Fruit fly (Drosophila melanogaster) whole organism, embryonic: Measurements from ENCODE around the gene mRpL39.
A peak's percentile ranks its signal among the peaks of the same experiment; 100 is the strongest.

Experiments used
- Aef1 ChIP-seq: fragments of 200-800 bp; sonication (Bioruptor generic); IDR thresholded peaks from 3 replicates; pipeline ENCODE4 v1.3.6; 2022; ENCODE audit warnings: missing biosample characterization, missing genetic modification characterization
- Atf3 ChIP-seq: fragments of 200-800 bp; sonication (Bioruptor generic); optimal IDR thresholded peaks from 3 replicates; lab custom pipeline; 2016; ENCODE audit warnings: missing biosample characterization, missing genetic modification characterization
- CG10366 ChIP-seq: fragments of 200-800 bp; sonication (Bioruptor generic); IDR thresholded peaks from 2 replicates; pipeline ENCODE4 v1.3.6; 2022; ENCODE audit warnings: missing biosample characterization, missing genetic modification characterization
- CG10565 ChIP-seq: fragments of 200-800 bp; sonication (Bioruptor generic); optimal IDR thresholded peaks from 3 replicates; lab custom pipeline; 2016; ENCODE audit warnings: missing biosample characterization, mild to moderate bottlenecking, missing genetic modification characterization
- CG15011 ChIP-seq: fragments of 200-800 bp; sonication (Bioruptor generic); optimal IDR thresholded peaks from 3 replicates; lab custom pipeline; 2018; ENCODE audit warnings: missing biosample characterization, mild to moderate bottlenecking, missing genetic modification characterization
- CG15514 ChIP-seq: fragments of 200-800 bp; sonication (Bioruptor generic); optimal IDR thresholded peaks from 3 replicates; lab custom pipeline; 2017; ENCODE audit warnings: missing biosample characterization, missing genetic modification characterization, mild to moderate bottlenecking, moderate library complexity, missing genetic modification reagents
- CG1647 ChIP-seq: fragments of 200-800 bp; sonication (Bioruptor generic); optimal IDR thresholded peaks from 3 replicates; lab custom pipeline; 2016; ENCODE audit warnings: missing biosample characterization, missing genetic modification characterization
- CG17186 ChIP-seq: fragments of 200-800 bp; sonication (Bioruptor generic); optimal IDR thresholded peaks from 3 replicates; lab custom pipeline; 2017; ENCODE audit warnings: missing biosample characterization, missing genetic modification reagents, missing genetic modification characterization
- CG18476 ChIP-seq: fragments of 200-800 bp; sonication (Bioruptor generic); optimal IDR thresholded peaks from 2 replicates; lab custom pipeline; 2016; ENCODE audit warnings: missing biosample characterization, mild to moderate bottlenecking, missing genetic modification characterization
- CG2116 ChIP-seq: fragments of 200-800 bp; sonication (Bioruptor generic); optimal IDR thresholded peaks from 3 replicates; lab custom pipeline; 2018; ENCODE audit warnings: missing biosample characterization, mild to moderate bottlenecking, missing genetic modification characterization
- CG2889 ChIP-seq: fragments of 200-800 bp; sonication (Bioruptor generic); IDR thresholded peaks from 3 replicates; pipeline ENCODE4 v1.3.6; 2022; ENCODE audit warnings: missing biosample characterization, missing genetic modification characterization
- CG30403 ChIP-seq: fragments of 200-800 bp; sonication (Bioruptor generic); optimal IDR thresholded peaks from 3 replicates; lab custom pipeline; 2016; ENCODE audit warnings: missing biosample characterization, missing genetic modification characterization
- CG3065 ChIP-seq: fragments of 200-800 bp; sonication (Bioruptor generic); optimal IDR thresholded peaks from 2 replicates; lab custom pipeline; 2016; ENCODE audit warnings: missing biosample characterization, missing genetic modification characterization
- CG31224 ChIP-seq: fragments of 200-800 bp; sonication (Bioruptor generic); IDR thresholded peaks from 2 replicates; pipeline ENCODE4 v1.3.6; 2022; ENCODE audit warnings: missing biosample characterization, missing genetic modification characterization
- CG32767 ChIP-seq: fragments of 200-800 bp; sonication (Bioruptor generic); IDR thresholded peaks from 2 replicates; pipeline ENCODE4 v1.3.6; 2022; ENCODE audit warnings: missing biosample characterization, missing genetic modification characterization
- CG33557 ChIP-seq: fragments of 200-800 bp; sonication (Bioruptor generic); optimal IDR thresholded peaks from 2 replicates; lab custom pipeline; 2019; ENCODE audit warnings: missing biosample characterization, mild to moderate bottlenecking, missing genetic modification characterization, moderate library complexity
- CG42726 ChIP-seq: fragments of 200-800 bp; sonication (Bioruptor generic); IDR thresholded peaks from 2 replicates; pipeline ENCODE4 v1.3.6; 2022; ENCODE audit warnings: missing biosample characterization, missing genetic modification characterization; ENCODE audit not compliant: partially characterized antibody
- CG7271 ChIP-seq: fragments of 200-800 bp; sonication (Bioruptor generic); optimal IDR thresholded peaks from 2 replicates; lab custom pipeline; 2018; ENCODE audit warnings: missing biosample characterization, mild to moderate bottlenecking, missing genetic modification characterization, moderate library complexity
- CG7745 ChIP-seq: fragments of 200-800 bp; sonication (Bioruptor generic); optimal IDR thresholded peaks from 2 replicates; lab custom pipeline; 2018; ENCODE audit warnings: missing biosample characterization, mild to moderate bottlenecking, missing genetic modification characterization, moderate library complexity
- CG8765 ChIP-seq: fragments of 200-800 bp; sonication (Bioruptor generic); IDR thresholded peaks from 2 replicates; pipeline ENCODE4 v1.3.6; 2022; ENCODE audit warnings: missing biosample characterization, missing genetic modification characterization
- CkIIα-i1 ChIP-seq: fragments of 200-800 bp; sonication (Bioruptor generic); IDR thresholded peaks from 2 replicates; pipeline ENCODE4 v1.3.6; 2022; ENCODE audit warnings: missing biosample characterization, missing genetic modification characterization
- Dip3 ChIP-seq: fragments of 200-800 bp; sonication (Bioruptor generic); optimal IDR thresholded peaks from 3 replicates; lab custom pipeline; 2016; ENCODE audit warnings: missing biosample characterization, missing genetic modification characterization
- Dp ChIP-seq: fragments of 200-800 bp; sonication (Bioruptor generic); optimal IDR thresholded peaks from 2 replicates; lab custom pipeline; 2018; ENCODE audit warnings: missing biosample characterization, mild to moderate bottlenecking, missing genetic modification characterization, moderate library complexity
- ERR ChIP-seq: fragments of 200-800 bp; sonication (Bioruptor generic); optimal IDR thresholded peaks from 2 replicates; lab custom pipeline; 2016; ENCODE audit warnings: missing biosample characterization, missing genetic modification characterization
- Eip74EF ChIP-seq, 2 experiments: fragments of 200-800 bp in 1 of 2; fragments of >200 bp in 1 of 2; sonication (Bioruptor generic) in 1 of 2; optimal IDR thresholded peaks; 2 replicates each; lab custom pipeline; 2017 to 2019; ENCODE audit warnings: missing biosample characterization in 2 of 2, missing genetic modification characterization in 2 of 2, mild to moderate bottlenecking in 1 of 2, moderate library complexity in 1 of 2
- Gsc ChIP-seq: fragments of 200-800 bp; sonication (Bioruptor generic); IDR thresholded peaks from 2 replicates; pipeline ENCODE4 v1.3.6; 2022; ENCODE audit warnings: missing biosample characterization, missing genetic modification characterization
- H2.0 ChIP-seq: fragments of 200-800 bp; sonication (Bioruptor generic); IDR thresholded peaks from 2 replicates; pipeline ENCODE4 v1.3.6; 2022; ENCODE audit warnings: missing biosample characterization, missing genetic modification characterization
- Hand ChIP-seq: fragments of 200-800 bp; sonication (Bioruptor generic); optimal IDR thresholded peaks from 2 replicates; lab custom pipeline; 2017; ENCODE audit warnings: mild to moderate bottlenecking, missing biosample characterization, missing genetic modification reagents, missing genetic modification characterization
- NC2α ChIP-seq: fragments of 200-800 bp; sonication (Bioruptor generic); optimal IDR thresholded peaks from 2 replicates; lab custom pipeline; 2016; ENCODE audit warnings: missing biosample characterization, missing genetic modification characterization
- NFAT ChIP-seq: fragments of 200-800 bp; sonication (Bioruptor generic); IDR thresholded peaks from 2 replicates; pipeline ENCODE4 v1.3.6; 2022; ENCODE audit warnings: missing biosample characterization, missing genetic modification characterization
- Nf-YA ChIP-seq: fragments of 200-800 bp; sonication (Bioruptor generic); IDR thresholded peaks from 2 replicates; pipeline ENCODE4 v1.3.6; 2022; ENCODE audit warnings: missing biosample characterization, missing genetic modification characterization
- br ChIP-seq: fragments of >200 bp; optimal IDR thresholded peaks from 2 replicates; lab custom pipeline; 2017
- btn ChIP-seq: fragments of 200-800 bp; sonication (Bioruptor generic); optimal IDR thresholded peaks from 2 replicates; lab custom pipeline; 2016; ENCODE audit warnings: missing biosample characterization, missing genetic modification characterization
- crp ChIP-seq, 2 experiments: fragments of 200-800 bp; sonication (Bioruptor generic); optimal IDR thresholded peaks; 2 replicates in 1 of 2; 3 replicates in 1 of 2; lab custom pipeline; 2017; ENCODE audit warnings: missing biosample characterization in 2 of 2, missing genetic modification characterization in 2 of 2, mild to moderate bottlenecking in 1 of 2, moderate library complexity in 1 of 2
- dysf ChIP-seq: fragments of 200-800 bp; sonication (Bioruptor generic); IDR thresholded peaks from 3 replicates; pipeline ENCODE4 v1.3.6; 2022; ENCODE audit warnings: missing biosample characterization, missing genetic modification characterization
- fd102C ChIP-seq: fragments of 200-800 bp; sonication (Bioruptor generic); optimal IDR thresholded peaks from 2 replicates; lab custom pipeline; 2018; ENCODE audit warnings: missing biosample characterization, mild to moderate bottlenecking, missing genetic modification characterization, moderate library complexity
- fd3F ChIP-seq: fragments of 200-800 bp; sonication (Bioruptor generic); optimal IDR thresholded peaks from 2 replicates; lab custom pipeline; 2018; ENCODE audit warnings: missing biosample characterization, mild to moderate bottlenecking, missing genetic modification characterization, moderate library complexity
- gsb ChIP-seq: fragments of 200-800 bp; sonication (Bioruptor generic); IDR thresholded peaks from 2 replicates; pipeline ENCODE4 v1.3.6; 2022; ENCODE audit warnings: missing biosample characterization, missing genetic modification characterization
- lov ChIP-seq, 2 experiments: fragments of 200-800 bp in 1 of 2; fragments of >200 bp in 1 of 2; sonication (Bioruptor generic) in 1 of 2; IDR thresholded peaks in 1 of 2; optimal IDR thresholded peaks in 1 of 2; 2 replicates in 1 of 2; 3 replicates in 1 of 2; pipeline versions ENCODE4 v1.3.6 to Lab custom; 2017 to 2022; ENCODE audit warnings: missing biosample characterization in 1 of 2, missing genetic modification characterization in 1 of 2
- otp ChIP-seq: fragments of 200-800 bp; sonication (Bioruptor generic); IDR thresholded peaks from 3 replicates; pipeline ENCODE4, ENCODE4 v1.3.6; 2022; ENCODE audit warnings: missing biosample characterization, missing genetic modification characterization
- phol ChIP-seq: fragments of 200-800 bp; sonication (Bioruptor generic); optimal IDR thresholded peaks from 3 replicates; lab custom pipeline; 2018; ENCODE audit warnings: missing biosample characterization, mild to moderate bottlenecking, missing genetic modification characterization, moderate library complexity
- psq ChIP-seq: fragments of 200-800 bp; sonication (Bioruptor generic); optimal IDR thresholded peaks from 2 replicates; lab custom pipeline; 2017; ENCODE audit warnings: missing biosample characterization, missing genetic modification characterization
- pzg ChIP-seq: fragments of 200-800 bp; sonication (Bioruptor generic); optimal IDR thresholded peaks from 3 replicates; lab custom pipeline; 2018; ENCODE audit warnings: missing biosample characterization, mild to moderate bottlenecking, missing genetic modification characterization, moderate library complexity
- sc ChIP-seq, 3 experiments: fragments of >200 bp in 2 of 3; fragments of 200-800 bp in 1 of 3; sonication (Bioruptor generic) in 1 of 3; optimal IDR thresholded peaks; 2 replicates in 2 of 3; 3 replicates in 1 of 3; lab custom pipeline; 2017; ENCODE audit warnings: mild to moderate bottlenecking in 1 of 3, missing biosample characterization in 1 of 3, missing genetic modification characterization in 1 of 3, missing genetic modification reagents in 1 of 3
- slou ChIP-seq: fragments of 200-800 bp; sonication (Bioruptor generic); optimal IDR thresholded peaks from 3 replicates; lab custom pipeline; 2016; ENCODE audit warnings: missing biosample characterization, missing genetic modification characterization
- ssp ChIP-seq: fragments of 200-800 bp; sonication (Bioruptor generic); IDR thresholded peaks from 2 replicates; pipeline ENCODE4 v1.3.6; 2022; ENCODE audit warnings: missing biosample characterization, missing genetic modification characterization
- toy ChIP-seq: fragments of 200-800 bp; sonication (Bioruptor generic); IDR thresholded peaks from 2 replicates; pipeline ENCODE4 v1.3.6; 2022; ENCODE audit warnings: missing biosample characterization, missing genetic modification characterization
- usp ChIP-seq: fragments of >200 bp; optimal IDR thresholded peaks from 2 replicates; lab custom pipeline; 2017; ENCODE audit warnings: missing biosample characterization, missing genetic modification characterization
- vnd ChIP-seq: fragments of 200-800 bp; sonication (Bioruptor generic); IDR thresholded peaks from 3 replicates; pipeline ENCODE4 v1.3.6; 2022; ENCODE audit warnings: missing biosample characterization, missing genetic modification characterization; ENCODE audit not compliant: partially characterized antibody
- wdn ChIP-seq: fragments of 200-800 bp; sonication (Bioruptor generic); IDR thresholded peaks from 2 replicates; pipeline ENCODE4 v1.3.6; 2022; ENCODE audit warnings: missing biosample characterization, missing genetic modification characterization

mRpL39 gene

DNA sequence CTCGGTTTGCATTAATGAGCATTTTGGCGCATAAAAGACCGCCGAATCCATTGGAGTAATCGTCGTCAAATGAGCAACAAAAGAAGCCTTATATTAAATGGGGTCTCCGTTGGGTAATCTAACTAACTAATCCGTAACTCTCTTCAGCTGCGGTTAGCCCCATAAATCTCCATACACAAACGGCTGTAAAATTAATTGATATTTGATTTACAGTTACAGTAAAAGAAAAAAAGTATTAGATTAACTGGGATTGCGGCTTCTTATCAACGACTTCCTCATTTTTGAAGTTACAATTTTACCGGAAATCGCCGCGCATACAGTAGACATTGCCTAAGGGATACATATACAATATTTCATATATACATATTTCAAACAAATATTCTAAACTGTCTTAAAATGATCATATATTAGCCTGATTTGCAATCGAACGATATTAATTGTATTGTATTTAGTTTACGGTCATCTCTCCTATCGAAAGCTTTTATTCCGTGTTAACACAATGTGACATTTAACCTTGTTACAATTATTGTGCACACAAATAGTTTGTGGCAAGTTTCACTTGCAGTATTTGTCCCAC is 13.0 kb downstream of the mRpL39 start (continued):
- TF ChIP-seq CG10366 (GFP tag; lab: Robert Waterston, UW) (no peak), slou (GFP tag; lab: Kevin White, UChicago) (no peak), CG17186 (no peak), Atf3 (no peak), NFAT (GFP tag; lab: Robert Waterston, UW) (no peak), Aef1 (GFP tag; lab: Robert Waterston, UW) (no peak), pzg (no peak), fd102C (GFP tag; lab: Kevin White, UChicago) (no peak), Dp (GFP tag; lab: Kevin White, UChicago) (no peak), CG42726 (no peak), phol (tag; lab: Kevin White, UChicago) (peak; percentile 2), CG2116 (GFP tag; lab: Kevin White, UChicago) (no peak), sc (optimal IDR thresholded peaks at IDR 0.05; lab: Kevin White, UChicago) (no peak), sc (GFP tag; optimal IDR thresholded peaks at IDR 0.05; lab: Kevin White, UChicago) (no peak), CG8765 (no peak), CkIIα-i1 (GFP tag; lab: Robert Waterston, UW) (no peak), dysf (peak; percentile 16; the same call in 1 of the 3 replicates), CG32767 (GFP tag; lab: Robert Waterston, UW) (no peak), CG15011 (GFP tag; lab: Kevin White, UChicago) (no peak), gsb (no peak), CG33557 (GFP tag; lab: Kevin White, UChicago) (no peak), Gsc (GFP tag; lab: Robert Waterston, UW) (no peak), crp (GFP tag; optimal IDR thresholded peaks at IDR 0.05; lab: Kevin White, UChicago) (no peak), CG18476 (GFP tag; lab: Kevin White, UChicago) (no peak), CG15514 (GFP tag; lab: Kevin White, UChicago) (no peak), CG7745 (tag; lab: Kevin White, UChicago) (no peak), CG3065 (GFP tag; lab: Kevin White, UChicago) (no peak), fd3F (GFP tag; lab: Kevin White, UChicago) (no peak), lov (optimal IDR thresholded peaks at IDR 0.05; lab: Kevin White, UChicago) (no peak), lov (GFP tag; IDR thresholded peaks at IDR 0.05; lab: Robert Waterston, UW) (no peak), CG10565 (GFP tag; lab: Kevin White, UChicago) (no peak), CG30403 (GFP tag; lab: Kevin White, UChicago) (peak; percentile 1), CG31224 (no peak), br (no peak), Hand (GFP tag; lab: Kevin White, UChicago) (no peak), Dip3 (GFP tag; lab: Kevin White, UChicago) (no peak), usp (GFP tag; lab: Kevin White, UChicago) (no peak), H2.0 (no peak), CG7271 (tag; lab: Kevin White, UChicago) (no peak), ssp (GFP tag; lab: Robert Waterston, UW) (no peak), Eip74EF (GFP tag; optimal IDR thresholded peaks at IDR 0.05; lab: Kevin White, UChicago) (peak in 1 of 2 experiments; percentile 46), toy (GFP tag; lab: Robert Waterston, UW) (no peak), wdn (GFP tag; lab: Robert Waterston, UW) (no peak), psq (GFP tag; lab: Kevin White, UChicago) (no peak), CG2889 (GFP tag; lab: Robert Waterston, UW) (no peak), CG1647 (GFP tag; lab: Kevin White, UChicago) (no peak), Nf-YA (GFP tag; lab: Robert Waterston, UW) (no peak), NC2α (no peak), ERR (no peak), btn (GFP tag; lab: Kevin White, UChicago) (no peak), vnd (GFP tag; lab: Robert Waterston, UW) (no peak), otp (GFP tag; lab: Robert Waterston, UW) (no peak)
